Worm (Caenorhabditis elegans) whole organism, L4 larva: ENCODE results near the gene hum-6.

Source experiments
- F26F4.8 ChIP-seq: fragments of 200-800 bp; sonication (Bioruptor generic); conservative IDR thresholded peaks from 2 replicates; pipeline ENCODE4 v1.3.6; 2022; ENCODE audit warnings: missing genetic modification characterization, missing compliant biosample characterization
- Y105C5A.15 ChIP-seq: fragments of 200-800 bp; sonication (Bioruptor generic); IDR thresholded peaks from 2 replicates; pipeline ENCODE4 v1.3.6; 2022; ENCODE audit warnings: missing genetic modification characterization, missing compliant biosample characterization
- Y48G9A.11 ChIP-seq: fragments of 200-800 bp; sonication (Bioruptor generic); IDR thresholded peaks from 2 replicates; pipeline ENCODE4 v1.3.6; 2022; ENCODE audit warnings: missing genetic modification reagents, missing genetic modification characterization, missing compliant biosample characterization
- Y5F2A.4 ChIP-seq: fragments of 200-800 bp; sonication (Bioruptor generic); optimal IDR thresholded peaks from 2 replicates; lab custom pipeline; 2018; ENCODE audit warnings: mild to moderate bottlenecking, missing genetic modification characterization, missing compliant biosample characterization
- ZK337.2 ChIP-seq: fragments of 200-800 bp; sonication (Bioruptor generic); IDR thresholded peaks from 2 replicates; pipeline ENCODE4 v1.3.6; 2022; ENCODE audit warnings: missing genetic modification reagents, missing genetic modification characterization, missing compliant biosample characterization
- ZK546.5 ChIP-seq, 2 experiments: sonication (generic microtip); optimal IDR thresholded peaks; 2 replicates each; lab custom pipeline; 2017; ENCODE audit warnings: missing biosample characterization in 2 of 2, missing genetic modification characterization in 2 of 2
- aha-1 ChIP-seq: fragments of 150-350 bp; peaks from one replicate; lab custom pipeline; 2014; ENCODE audit warnings: missing biosample characterization, missing genetic modification characterization
- ama-1 ChIP-seq: fragments of 150-350 bp; optimal IDR thresholded peaks from 2 replicates; lab custom pipeline; 2014; ENCODE audit warnings: inconsistent platforms, mixed read lengths
- attf-4 ChIP-seq: sonication (generic microtip); optimal IDR thresholded peaks from 3 replicates; lab custom pipeline; 2017; ENCODE audit warnings: missing biosample characterization, missing genetic modification characterization
- ceh-20 ChIP-seq: fragments of 200-800 bp; sonication (Bioruptor generic); IDR thresholded peaks from 2 replicates; pipeline ENCODE4 v1.3.6; 2022; ENCODE audit warnings: missing genetic modification reagents, missing genetic modification characterization, missing compliant biosample characterization
- ces-1 ChIP-seq: fragments of 150-350 bp; sonication (generic microtip); optimal IDR thresholded peaks from 4 replicates; lab custom pipeline; 2014; ENCODE audit warnings: missing biosample characterization, missing genetic modification reagents, missing genetic modification characterization
- ctbp-1 ChIP-seq: fragments of 200-800 bp; sonication (Bioruptor generic); IDR thresholded peaks from 2 replicates; pipeline ENCODE4 v1.3.6; 2022; ENCODE audit warnings: missing genetic modification reagents, missing genetic modification characterization, missing compliant biosample characterization
- daf-12 ChIP-seq: fragments of 150-350 bp; optimal IDR thresholded peaks from 2 replicates; lab custom pipeline; 2014; ENCODE audit warnings: missing biosample characterization, missing genetic modification reagents, missing genetic modification characterization
- daf-16 ChIP-seq, 3 experiments: sonication (generic microtip); optimal IDR thresholded peaks; 2 replicates each; lab custom pipeline; 2016 to 2017; ENCODE audit warnings: missing genetic modification characterization in 3 of 3, missing genetic modification reagents in 3 of 3, mild to moderate bottlenecking in 2 of 3, missing compliant biosample characterization in 2 of 3, missing biosample characterization in 1 of 3, moderate library complexity in 1 of 3
- dmd-8 ChIP-seq: fragments of 200-800 bp; sonication (Bioruptor generic); IDR thresholded peaks from 2 replicates; pipeline ENCODE4 v1.3.6; 2022; ENCODE audit warnings: missing genetic modification characterization, missing compliant biosample characterization
- dmd-9 ChIP-seq: fragments of 200-800 bp; sonication (Bioruptor generic); IDR thresholded peaks from 2 replicates; pipeline ENCODE4 v1.3.6; 2022; ENCODE audit warnings: missing genetic modification reagents, missing genetic modification characterization, missing compliant biosample characterization
- dpl-1 ChIP-seq: fragments of 150-350 bp; optimal IDR thresholded peaks from 2 replicates; lab custom pipeline; 2014; ENCODE audit warnings: missing biosample characterization, missing genetic modification reagents, missing genetic modification characterization
- egl-43 ChIP-seq: fragments of 200-800 bp; sonication (Bioruptor generic); IDR thresholded peaks from 2 replicates; pipeline ENCODE4 v1.3.6; 2022; ENCODE audit warnings: missing genetic modification reagents, missing genetic modification characterization, missing compliant biosample characterization
- gei-8 ChIP-seq: fragments of 200-800 bp; sonication (Bioruptor generic); optimal IDR thresholded peaks from 2 replicates; lab custom pipeline; 2018; ENCODE audit warnings: mild to moderate bottlenecking, missing genetic modification characterization, missing compliant biosample characterization
- hlh-11 ChIP-seq: fragments of 200-800 bp; sonication (Bioruptor generic); optimal IDR thresholded peaks from 2 replicates; lab custom pipeline; 2018; ENCODE audit warnings: mild to moderate bottlenecking, missing genetic modification characterization, missing compliant biosample characterization
- hlh-30 ChIP-seq: sonication (generic microtip); optimal IDR thresholded peaks from 2 replicates; lab custom pipeline; 2017; ENCODE audit warnings: antibody characterized with exemption, mild to moderate bottlenecking, missing genetic modification characterization, missing compliant biosample characterization; ENCODE audit not compliant: insufficient read depth
- lim-7 ChIP-seq: fragments of 200-800 bp; sonication (Bioruptor generic); IDR thresholded peaks from 2 replicates; pipeline ENCODE4 v1.3.6; 2022; ENCODE audit warnings: missing genetic modification characterization, missing compliant biosample characterization
- lin-29 ChIP-seq: fragments of 200-800 bp; sonication (Bioruptor generic); IDR thresholded peaks from 2 replicates; pipeline ENCODE4 v1.3.6; 2022; ENCODE audit warnings: missing genetic modification reagents, missing genetic modification characterization, missing compliant biosample characterization
- lsy-2 ChIP-seq, 2 experiments: fragments of 150-350 bp in 1 of 2; sonication (generic microtip) in 1 of 2; optimal IDR thresholded peaks; 2 replicates each; lab custom pipeline; 2014 to 2017; ENCODE audit warnings: missing biosample characterization in 2 of 2, missing genetic modification characterization in 2 of 2
- mdt-29 ChIP-seq: fragments of 200-800 bp; sonication (Bioruptor generic); IDR thresholded peaks from 2 replicates; pipeline ENCODE4 v1.3.6; 2022; ENCODE audit warnings: missing genetic modification reagents, missing genetic modification characterization, missing compliant biosample characterization
- mxl-2 ChIP-seq: fragments of 200-800 bp; sonication (Bioruptor generic); conservative IDR thresholded peaks from 2 replicates; pipeline ENCODE4 v1.3.6; 2022; ENCODE audit warnings: missing genetic modification reagents, missing genetic modification characterization, missing compliant biosample characterization
- nhr-11 ChIP-seq: fragments of 150-350 bp; optimal IDR thresholded peaks from 2 replicates; lab custom pipeline; 2014; ENCODE audit warnings: missing biosample characterization, missing genetic modification characterization
- nhr-111 ChIP-seq: fragments of 200-800 bp; sonication (Bioruptor generic); optimal IDR thresholded peaks from 2 replicates; lab custom pipeline; 2018; ENCODE audit warnings: mild to moderate bottlenecking, missing genetic modification characterization, missing compliant biosample characterization
- nhr-25 ChIP-seq: sonication (generic microtip); optimal IDR thresholded peaks from 2 replicates; lab custom pipeline; 2017; ENCODE audit warnings: missing genetic modification characterization, mild to moderate bottlenecking, missing compliant biosample characterization, antibody characterized with exemption, moderate library complexity, borderline replicate concordance; ENCODE audit not compliant: insufficient read depth
- nhr-28 ChIP-seq: fragments of 150-350 bp; optimal IDR thresholded peaks from 2 replicates; lab custom pipeline; 2014; ENCODE audit warnings: missing biosample characterization, missing genetic modification characterization
- nhr-76 ChIP-seq: fragments of 150-350 bp; optimal IDR thresholded peaks from 2 replicates; lab custom pipeline; 2014; ENCODE audit warnings: missing biosample characterization, missing genetic modification characterization
- pha-4 ChIP-seq, 2 experiments: fragments of 150-350 bp in 1 of 2; fragments of 200-800 bp in 1 of 2; sonication (Bioruptor generic) in 1 of 2; IDR thresholded peaks in 1 of 2; optimal IDR thresholded peaks in 1 of 2; 2 replicates each; pipeline versions ENCODE4 v1.3.6 to Lab custom; 2014 to 2022; ENCODE audit warnings: missing genetic modification characterization in 2 of 2, missing genetic modification reagents in 2 of 2, missing biosample characterization in 1 of 2, missing compliant biosample characterization in 1 of 2
- pqm-1 ChIP-seq: sonication (generic microtip); optimal IDR thresholded peaks from 2 replicates; lab custom pipeline; 2017; ENCODE audit warnings: missing biosample characterization, missing genetic modification characterization
- rbr-2 ChIP-seq: sonication (generic microtip); optimal IDR thresholded peaks from 2 replicates; lab custom pipeline; 2016; ENCODE audit warnings: missing genotype, missing genetic modification characterization, missing compliant biosample characterization
- saeg-2 ChIP-seq: fragments of 200-800 bp; sonication (Bioruptor generic); IDR thresholded peaks from 2 replicates; pipeline ENCODE4 v1.3.6; 2022; ENCODE audit warnings: missing genetic modification reagents, missing genetic modification characterization, missing compliant biosample characterization
- set-16 ChIP-seq: fragments of 200-800 bp; sonication (Bioruptor generic); IDR thresholded peaks from 2 replicates; pipeline ENCODE4 v1.3.6; 2022; ENCODE audit warnings: missing genetic modification reagents, missing genetic modification characterization, missing compliant biosample characterization
- spr-1 ChIP-seq: sonication (generic microtip); optimal IDR thresholded peaks from 2 replicates; lab custom pipeline; 2016; ENCODE audit warnings: mild to moderate bottlenecking, missing genetic modification characterization, missing compliant biosample characterization
- spr-3 ChIP-seq: fragments of 200-800 bp; sonication (Bioruptor generic); optimal IDR thresholded peaks from 2 replicates; lab custom pipeline; 2018; ENCODE audit warnings: mild to moderate bottlenecking, missing genetic modification characterization, missing compliant biosample characterization
- tra-1 ChIP-seq: fragments of 200-800 bp; sonication (Bioruptor generic); IDR thresholded peaks from 2 replicates; pipeline ENCODE4 v1.3.6; 2022; ENCODE audit warnings: missing genetic modification reagents, missing genetic modification characterization, missing compliant biosample characterization
- vab-7 ChIP-seq: fragments of 200-800 bp; sonication (Bioruptor generic); IDR thresholded peaks from 2 replicates; pipeline ENCODE4 v1.3.6; 2022; ENCODE audit warnings: missing genetic modification reagents, missing genetic modification characterization, missing compliant biosample characterization
- zag-1 ChIP-seq: fragments of 150-350 bp; optimal IDR thresholded peaks from 2 replicates; lab custom pipeline; 2014; ENCODE audit warnings: missing biosample characterization, missing genetic modification characterization
- ztf-11 ChIP-seq: fragments of 150-350 bp; optimal IDR thresholded peaks from 2 replicates; lab custom pipeline; 2014; ENCODE audit warnings: missing biosample characterization, missing genetic modification characterization
- ztf-7 ChIP-seq: fragments of 150-350 bp; optimal IDR thresholded peaks from 2 replicates; lab custom pipeline; 2014; ENCODE audit warnings: missing biosample characterization, missing genetic modification characterization

Gene hum-6

ce11 chrX:2316205-2316604 is 13.3 kb downstream of the hum-6 start (continued):
- TF ChIP-seq daf-16 (GFP tag; optimal IDR thresholded peaks at IDR 0.05; lab: Kevin White, UChicago): peak in 1 of 2 experiments; percentile 97
- peak; percentile 89 for TF ChIP-seq daf-16 (tag; optimal IDR thresholded peaks at IDR 0.05; lab: Kevin White, UChicago)
- TF ChIP-seq spr-3 (GFP tag; lab: Kevin White, UChicago): no peak
- no peak for TF ChIP-seq tra-1 (GFP tag; lab: Robert Waterston, UW)
- TF ChIP-seq mdt-29 (GFP tag; lab: Robert Waterston, UW): no peak
- TF ChIP-seq ama-1: no peak
- TF ChIP-seq ceh-20 (GFP tag; lab: Robert Waterston, UW): no peak
- no peak for TF ChIP-seq Y48G9A.11 (GFP tag; lab: Robert Waterston, UW)
- no peak for TF ChIP-seq gei-8
- no peak for TF ChIP-seq saeg-2
- no peak for TF ChIP-seq pha-4 (GFP tag; IDR thresholded peaks at IDR 0.05; lab: Robert Waterston, UW)
- peak; percentile 60 for TF ChIP-seq pha-4 (tag; optimal IDR thresholded peaks at IDR 0.05; lab: Kevin White, UChicago)
- TF ChIP-seq zag-1 (tag; lab: Kevin White, UChicago): no peak
- TF ChIP-seq Y105C5A.15 (GFP tag; lab: Robert Waterston, UW): no peak
- no peak for TF ChIP-seq mxl-2
- peak; percentile 66 for TF ChIP-seq aha-1 (tag; lab: Kevin White, UChicago)
- TF ChIP-seq ztf-7: no peak
- TF ChIP-seq nhr-111 (GFP tag; lab: Kevin White, UChicago): no peak
- no peak for TF ChIP-seq F26F4.8 (GFP tag; lab: Robert Waterston, UW)
- peak; percentile 75 for TF ChIP-seq nhr-28 (tag; lab: Kevin White, UChicago)
- no peak for TF ChIP-seq lim-7 (GFP tag; lab: Robert Waterston, UW)
- no peak for TF ChIP-seq Y5F2A.4 (GFP tag; lab: Kevin White, UChicago)
- no peak for TF ChIP-seq vab-7
- TF ChIP-seq lsy-2 (tag; optimal IDR thresholded peaks at IDR 0.05; lab: Kevin White, UChicago): no peak
- TF ChIP-seq spr-1: no peak
- TF ChIP-seq ctbp-1 (GFP tag; lab: Robert Waterston, UW): no peak
- no peak for TF ChIP-seq dmd-8 (GFP tag; lab: Robert Waterston, UW)
- TF ChIP-seq ZK546.5 (tag; optimal IDR thresholded peaks at IDR 0.05; lab: Kevin White, UChicago): no peak
- peak; percentile 84 for TF ChIP-seq hlh-30 (tag; lab: Kevin White, UChicago)
- TF ChIP-seq pqm-1: no peak
- no peak for TF ChIP-seq nhr-25
- TF ChIP-seq egl-43 (GFP tag; lab: Robert Waterston, UW): no peak
- no peak for TF ChIP-seq ztf-11 (tag; lab: Kevin White, UChicago)
- TF ChIP-seq attf-4 (tag; lab: Kevin White, UChicago): no peak
- TF ChIP-seq dmd-9: no peak
- no peak for TF ChIP-seq set-16 (GFP tag; lab: Robert Waterston, UW)
- TF ChIP-seq lin-29: no peak
- no peak for TF ChIP-seq ces-1 (GFP tag; lab: Kevin White, UChicago)
- no peak for TF ChIP-seq ZK337.2
- no peak for TF ChIP-seq dpl-1 (GFP tag; lab: Kevin White, UChicago)
- TF ChIP-seq nhr-11 (tag; lab: Kevin White, UChicago): peak; percentile 0
- peak; percentile 56 for TF ChIP-seq hlh-11 (tag; lab: Kevin White, UChicago)
- no peak for TF ChIP-seq nhr-76
- TF ChIP-seq rbr-2 (tag; lab: Kevin White, UChicago): no peak
- no peak for TF ChIP-seq daf-12
